Fruit fly (Drosophila melanogaster) whole organism, prepupa: ENCODE results near the gene Eip75B.

Experiments used
- Blimp-1 ChIP-seq: fragments of 200-800 bp; sonication (Bioruptor generic); optimal IDR thresholded peaks from 3 replicates; lab custom pipeline; 2017; ENCODE audit warnings: missing biosample characterization, missing genetic modification characterization, mild to moderate bottlenecking, moderate library complexity, missing genetic modification reagents
- CG10631 ChIP-seq: fragments of 200-800 bp; sonication (Bioruptor generic); optimal IDR thresholded peaks from 2 replicates; lab custom pipeline; 2016; ENCODE audit warnings: missing biosample characterization, missing genetic modification characterization
- CG10669 ChIP-seq: fragments of 200-800 bp; sonication (Bioruptor generic); optimal IDR thresholded peaks from 3 replicates; lab custom pipeline; 2018; ENCODE audit warnings: missing biosample characterization, mild to moderate bottlenecking, missing genetic modification characterization, moderate library complexity
- CG11294 ChIP-seq: fragments of 200-800 bp; sonication (Bioruptor generic); IDR thresholded peaks from 2 replicates; pipeline ENCODE4 v1.3.6; 2022; ENCODE audit warnings: missing biosample characterization, missing genetic modification characterization
- CG11762 ChIP-seq: fragments of 200-800 bp; sonication (Bioruptor generic); optimal IDR thresholded peaks from 3 replicates; lab custom pipeline; 2016; ENCODE audit warnings: missing biosample characterization, missing genetic modification characterization; ENCODE audit not compliant: insufficient read depth
- CG15336 ChIP-seq: fragments of 200-800 bp; sonication (Bioruptor generic); IDR thresholded peaks from 2 replicates; pipeline ENCODE4 v1.3.6; 2022; ENCODE audit warnings: missing biosample characterization, missing genetic modification characterization
- CG1621 ChIP-seq: fragments of 200-800 bp; sonication (Bioruptor generic); optimal IDR thresholded peaks from 3 replicates; lab custom pipeline; 2018; ENCODE audit warnings: missing biosample characterization, mild to moderate bottlenecking, missing genetic modification characterization
- CG31627 ChIP-seq: fragments of 200-800 bp; sonication (Bioruptor generic); optimal IDR thresholded peaks from 3 replicates; lab custom pipeline; 2016; ENCODE audit warnings: missing biosample characterization, missing genetic modification characterization
- CG34406 ChIP-seq: fragments of 200-800 bp; sonication (Bioruptor generic); optimal IDR thresholded peaks from 3 replicates; lab custom pipeline; 2016; ENCODE audit warnings: missing biosample characterization, missing genetic modification characterization
- CG3919 ChIP-seq: fragments of 200-800 bp; sonication (Bioruptor generic); optimal IDR thresholded peaks from 3 replicates; lab custom pipeline; 2016; ENCODE audit warnings: missing biosample characterization, missing genetic modification characterization
- CG4318 ChIP-seq: fragments of 200-800 bp; sonication (Bioruptor generic); optimal IDR thresholded peaks from 3 replicates; lab custom pipeline; 2017; ENCODE audit warnings: missing biosample characterization, mild to moderate bottlenecking, missing genetic modification characterization
- CG6163 ChIP-seq: fragments of 200-800 bp; sonication (Bioruptor generic); IDR thresholded peaks from 3 replicates; pipeline ENCODE4 v1.3.6; 2022; ENCODE audit warnings: missing biosample characterization, missing genetic modification characterization
- CG6792 ChIP-seq: fragments of 200-800 bp; sonication (Bioruptor generic); optimal IDR thresholded peaks from 3 replicates; lab custom pipeline; 2016; ENCODE audit warnings: missing biosample characterization, missing genetic modification characterization
- CG6808 ChIP-seq: fragments of 200-800 bp; sonication (Bioruptor generic); optimal IDR thresholded peaks from 3 replicates; lab custom pipeline; 2017; ENCODE audit warnings: missing biosample characterization, missing genetic modification characterization, mild to moderate bottlenecking, moderate library complexity, missing genetic modification reagents
- CG6854 ChIP-seq: fragments of 200-800 bp; sonication (Bioruptor generic); optimal IDR thresholded peaks from 2 replicates; lab custom pipeline; 2017; ENCODE audit warnings: missing biosample characterization, mild to moderate bottlenecking, missing genetic modification characterization
- CG7368 ChIP-seq: fragments of 200-800 bp; sonication (Bioruptor generic); optimal IDR thresholded peaks from 3 replicates; lab custom pipeline; 2016; ENCODE audit warnings: missing biosample characterization, missing genetic modification characterization
- CG8319 ChIP-seq: fragments of 200-800 bp; sonication (Bioruptor generic); optimal IDR thresholded peaks from 3 replicates; lab custom pipeline; 2016; ENCODE audit warnings: missing biosample characterization, missing genetic modification characterization
- CG8632 ChIP-seq: fragments of 200-800 bp; sonication (Bioruptor generic); optimal IDR thresholded peaks from 3 replicates; lab custom pipeline; 2016; ENCODE audit warnings: missing biosample characterization, missing genetic modification characterization
- Eip75B ChIP-seq: fragments of 200-800 bp; sonication (Bioruptor generic); optimal IDR thresholded peaks from 3 replicates; lab custom pipeline; 2016; ENCODE audit warnings: missing biosample characterization, missing genetic modification characterization
- Eip78C ChIP-seq: fragments of 200-800 bp; sonication (Bioruptor generic); peaks from one replicate; lab custom pipeline; 2016; ENCODE audit warnings: missing biosample characterization, missing genetic modification characterization
- Ets21C ChIP-seq: fragments of 200-800 bp; sonication (Bioruptor generic); optimal IDR thresholded peaks from 3 replicates; lab custom pipeline; 2016; ENCODE audit warnings: missing biosample characterization, missing genetic modification characterization
- Ets96B ChIP-seq: fragments of 200-800 bp; optimal IDR thresholded peaks from 2 replicates; lab custom pipeline; 2019; ENCODE audit warnings: missing biosample characterization, mild to moderate bottlenecking, missing genetic modification characterization, moderate library complexity
- Gug ChIP-seq: fragments of 200-800 bp; sonication (Bioruptor generic); IDR thresholded peaks from 2 replicates; pipeline ENCODE4 v1.3.6; 2022; ENCODE audit warnings: missing biosample characterization, missing genetic modification characterization
- Hr39 ChIP-seq: fragments of 200-800 bp; sonication (Bioruptor generic); optimal IDR thresholded peaks from 2 replicates; lab custom pipeline; 2016; ENCODE audit warnings: missing biosample characterization, missing genetic modification characterization
- Lpt ChIP-seq: fragments of 200-800 bp; sonication (Bioruptor generic); optimal IDR thresholded peaks from 3 replicates; lab custom pipeline; 2016; ENCODE audit warnings: missing biosample characterization, missing genetic modification characterization
- Met ChIP-seq: fragments of 200-800 bp; sonication (Bioruptor generic); optimal IDR thresholded peaks from 3 replicates; lab custom pipeline; 2016; ENCODE audit warnings: missing biosample characterization, missing genetic modification characterization
- OdsH ChIP-seq: fragments of 200-800 bp; sonication (Bioruptor generic); optimal IDR thresholded peaks from 3 replicates; lab custom pipeline; 2016; ENCODE audit warnings: missing biosample characterization, missing genetic modification characterization
- Smox ChIP-seq: fragments of 200-800 bp; sonication (Bioruptor generic); optimal IDR thresholded peaks from 3 replicates; lab custom pipeline; 2016; ENCODE audit warnings: missing biosample characterization, missing genetic modification characterization
- Sox102F ChIP-seq: fragments of 200-800 bp; sonication (Bioruptor generic); optimal IDR thresholded peaks from 2 replicates; lab custom pipeline; 2016; ENCODE audit warnings: missing biosample characterization, mild to moderate bottlenecking, missing genetic modification characterization
- Sox14 ChIP-seq: fragments of 200-800 bp; sonication (Bioruptor generic); optimal IDR thresholded peaks from 3 replicates; lab custom pipeline; 2016; ENCODE audit warnings: missing biosample characterization, missing genetic modification characterization
- Sox15 ChIP-seq: fragments of 200-800 bp; sonication (Bioruptor generic); optimal IDR thresholded peaks from 3 replicates; lab custom pipeline; 2016; ENCODE audit warnings: missing biosample characterization, missing genetic modification characterization
- achi ChIP-seq: fragments of 200-800 bp; sonication (Bioruptor generic); optimal IDR thresholded peaks from 3 replicates; lab custom pipeline; 2016; ENCODE audit warnings: missing biosample characterization, missing genetic modification characterization
- cyc ChIP-seq: fragments of 200-800 bp; sonication (Bioruptor generic); optimal IDR thresholded peaks from 3 replicates; lab custom pipeline; 2016; ENCODE audit warnings: missing biosample characterization, missing genetic modification characterization
- dac ChIP-seq: fragments of 200-800 bp; sonication (Bioruptor generic); optimal IDR thresholded peaks from 2 replicates; lab custom pipeline; 2017; ENCODE audit warnings: missing biosample characterization, mild to moderate bottlenecking, missing genetic modification characterization
- dsx ChIP-seq: fragments of 200-800 bp; optimal IDR thresholded peaks from 3 replicates; lab custom pipeline; 2019; ENCODE audit warnings: missing biosample characterization, mild to moderate bottlenecking, missing genetic modification characterization, moderate library complexity; ENCODE audit not compliant: poor library complexity, severe bottlenecking
- eg ChIP-seq: fragments of 200-800 bp; sonication (Bioruptor generic); IDR thresholded peaks from 3 replicates; pipeline ENCODE4 v1.3.6; 2022; ENCODE audit warnings: missing biosample characterization, missing genetic modification characterization
- esn ChIP-seq: fragments of 200-800 bp; sonication (Bioruptor generic); optimal IDR thresholded peaks from 2 replicates; lab custom pipeline; 2016; ENCODE audit warnings: missing biosample characterization, mild to moderate bottlenecking, missing genetic modification characterization, moderate library complexity
- fd59A ChIP-seq: fragments of 200-800 bp; sonication (Bioruptor generic); optimal IDR thresholded peaks from 2 replicates; lab custom pipeline; 2017; ENCODE audit warnings: missing biosample characterization, mild to moderate bottlenecking, missing genetic modification characterization, missing genetic modification reagents
- fkh ChIP-seq: fragments of 200-800 bp; sonication (Bioruptor generic); optimal IDR thresholded peaks from 3 replicates; lab custom pipeline; 2017; ENCODE audit warnings: missing biosample characterization, mild to moderate bottlenecking, missing genetic modification characterization, moderate library complexity
- lz ChIP-seq: fragments of 200-800 bp; sonication (Bioruptor generic); optimal IDR thresholded peaks from 3 replicates; lab custom pipeline; 2016; ENCODE audit warnings: missing biosample characterization, missing genetic modification characterization
- net ChIP-seq: fragments of 200-800 bp; sonication (Bioruptor generic); optimal IDR thresholded peaks from 3 replicates; lab custom pipeline; 2016; ENCODE audit warnings: missing biosample characterization, missing genetic modification characterization
- pdm3 ChIP-seq: fragments of 200-800 bp; sonication (Bioruptor generic); optimal IDR thresholded peaks from 3 replicates; lab custom pipeline; 2016; ENCODE audit warnings: missing biosample characterization, missing genetic modification characterization
- salr ChIP-seq, 2 experiments: fragments of 200-800 bp; sonication (Bioruptor generic); optimal IDR thresholded peaks; 3 replicates each; lab custom pipeline; 2016 to 2018; ENCODE audit warnings: missing biosample characterization in 2 of 2, missing genetic modification characterization in 2 of 2, mild to moderate bottlenecking in 1 of 2
- spab ChIP-seq: fragments of 200-800 bp; sonication (Bioruptor generic); optimal IDR thresholded peaks from 2 replicates; lab custom pipeline; 2017; ENCODE audit warnings: missing biosample characterization, mild to moderate bottlenecking, missing genetic modification characterization, missing genetic modification reagents
- svp ChIP-seq: fragments of 200-800 bp; sonication (Bioruptor generic); peaks from one replicate; lab custom pipeline; 2016; ENCODE audit warnings: missing biosample characterization, missing genetic modification characterization
- topi ChIP-seq: fragments of 200-800 bp; sonication (Bioruptor generic); optimal IDR thresholded peaks from 3 replicates; lab custom pipeline; 2016; ENCODE audit warnings: missing biosample characterization, missing genetic modification characterization
- vri ChIP-seq: fragments of 200-800 bp; sonication (Bioruptor generic); optimal IDR thresholded peaks from 3 replicates; lab custom pipeline; 2016; ENCODE audit warnings: missing biosample characterization, mild to moderate bottlenecking, missing genetic modification characterization

The Eip75B gene

dm6 chr3L:18061240-18061639 lies 3.3 kb downstream of the Eip75B start:
- TF ChIP-seq Sox14 (GFP tag; lab: Kevin White, UChicago) (no peak), achi (GFP tag; lab: Kevin White, UChicago) (no peak), fd59A (GFP tag; lab: Kevin White, UChicago) (no peak), CG6854 (GFP tag; lab: Kevin White, UChicago) (no peak), vri (GFP tag; lab: Kevin White, UChicago) (no peak), Met (GFP tag; lab: Kevin White, UChicago) (no peak), spab (GFP tag; lab: Kevin White, UChicago) (no peak), CG7368 (GFP tag; lab: Kevin White, UChicago) (no peak), Gug (GFP tag; lab: Robert Waterston, UW) (no peak), svp (no peak), Eip75B (GFP tag; lab: Kevin White, UChicago) (no peak), dsx (no peak), CG10631 (no peak), CG11294 (GFP tag; lab: Robert Waterston, UW) (no peak), dac (GFP tag; lab: Kevin White, UChicago) (no peak), esn (GFP tag; lab: Kevin White, UChicago) (no peak), CG6163 (no peak), Sox102F (GFP tag; lab: Kevin White, UChicago) (no peak), fkh (GFP tag; lab: Kevin White, UChicago) (no peak)

dm6 chr3L:18057752-18058518 lies 6.6 kb downstream of the Eip75B start:
- TF ChIP-seq CG34406 (GFP tag; lab: Kevin White, UChicago) (no peak), CG1621 (tag; lab: Kevin White, UChicago) (peak; percentile 43), svp (no peak), achi (GFP tag; lab: Kevin White, UChicago) (peak; percentile 12), Sox14 (GFP tag; lab: Kevin White, UChicago) (no peak), OdsH (GFP tag; lab: Kevin White, UChicago) (no peak), CG6792 (GFP tag; lab: Kevin White, UChicago) (no peak), CG8319 (GFP tag; lab: Kevin White, UChicago) (no peak), Blimp-1 (GFP tag; lab: Kevin White, UChicago) (no peak), CG4318 (GFP tag; lab: Kevin White, UChicago) (no peak), fkh (GFP tag; lab: Kevin White, UChicago) (no peak), CG10669 (peak; percentile 56), vri (GFP tag; lab: Kevin White, UChicago) (no peak), CG11762 (no peak), Hr39 (GFP tag; lab: Kevin White, UChicago) (no peak), CG31627 (GFP tag; lab: Kevin White, UChicago) (no peak), CG15336 (GFP tag; lab: Robert Waterston, UW) (no peak), Smox (no peak), Gug (GFP tag; lab: Robert Waterston, UW) (no peak), cyc (GFP tag; lab: Kevin White, UChicago) (no peak), Ets96B (tag; lab: Kevin White, UChicago) (no peak), CG6808 (GFP tag; lab: Kevin White, UChicago) (peak; percentile 61), CG8632 (GFP tag; lab: Kevin White, UChicago) (peak; percentile 23), eg (GFP tag; lab: Robert Waterston, UW) (no peak), CG11294 (GFP tag; lab: Robert Waterston, UW) (no peak), lz (GFP tag; lab: Kevin White, UChicago) (no peak), Eip78C (GFP tag; lab: Kevin White, UChicago) (peak; percentile 83), dsx (peak; percentile 55), Sox15 (no peak), spab (GFP tag; lab: Kevin White, UChicago) (peak; percentile 39), net (peak; percentile 27), CG3919 (GFP tag; lab: Kevin White, UChicago) (no peak), topi (GFP tag; lab: Kevin White, UChicago) (no peak), dac (GFP tag; lab: Kevin White, UChicago) (no peak), Eip75B (GFP tag; lab: Kevin White, UChicago) (peak; percentile 27), pdm3 (GFP tag; lab: Kevin White, UChicago) (peak; percentile 16), CG6163 (no peak), Met (GFP tag; lab: Kevin White, UChicago) (no peak), Lpt (GFP tag; lab: Kevin White, UChicago) (no peak), Ets21C (GFP tag; lab: Kevin White, UChicago) (no peak), salr (GFP tag; optimal IDR thresholded peaks at IDR 0.05; lab: Kevin White, UChicago) (no peak)
